Fruit fly (Drosophila melanogaster) whole organism, embryonic: ENCODE data around the gene CG9150.

Experiments
- CG10543 ChIP-seq: fragments of 200-800 bp; sonication (Bioruptor generic); optimal IDR thresholded peaks from 3 replicates; lab custom pipeline; 2017; ENCODE audit warnings: missing biosample characterization, mild to moderate bottlenecking, missing genetic modification characterization, moderate library complexity
- CG11085 ChIP-seq: fragments of 200-800 bp; sonication (Bioruptor generic); IDR thresholded peaks from 2 replicates; pipeline ENCODE4 v1.3.6; 2022; ENCODE audit warnings: missing biosample characterization, missing genetic modification characterization
- CG11695 ChIP-seq: fragments of 200-800 bp; sonication (Bioruptor generic); IDR thresholded peaks from 3 replicates; pipeline ENCODE4 v1.3.6; 2022; ENCODE audit warnings: missing biosample characterization, missing genetic modification characterization
- CG12071 ChIP-seq: fragments of 200-800 bp; sonication (Bioruptor generic); optimal IDR thresholded peaks from 3 replicates; lab custom pipeline; 2018; ENCODE audit warnings: missing biosample characterization, mild to moderate bottlenecking, missing genetic modification characterization
- CG12391 ChIP-seq: fragments of 200-800 bp; sonication (Bioruptor generic); optimal IDR thresholded peaks from 3 replicates; lab custom pipeline; 2018; ENCODE audit warnings: missing biosample characterization, mild to moderate bottlenecking, missing genetic modification characterization, moderate library complexity
- CG13296 ChIP-seq: fragments of 200-800 bp; sonication (Bioruptor generic); optimal IDR thresholded peaks from 3 replicates; lab custom pipeline; 2018; ENCODE audit warnings: missing biosample characterization, mild to moderate bottlenecking, missing genetic modification characterization
- CG17328 ChIP-seq: fragments of 200-800 bp; sonication (Bioruptor generic); IDR thresholded peaks from 2 replicates; pipeline ENCODE4 v1.3.6; 2022; ENCODE audit warnings: missing biosample characterization, missing genetic modification characterization
- CG18599 ChIP-seq: fragments of 200-800 bp; sonication (Bioruptor generic); optimal IDR thresholded peaks from 3 replicates; lab custom pipeline; 2017; ENCODE audit warnings: missing biosample characterization, missing genetic modification characterization, mild to moderate bottlenecking, moderate library complexity, missing genetic modification reagents
- CG2712 ChIP-seq: fragments of 200-800 bp; optimal IDR thresholded peaks from 3 replicates; lab custom pipeline; 2019; ENCODE audit warnings: missing biosample characterization, mild to moderate bottlenecking, missing genetic modification characterization, moderate library complexity
- CG3163 ChIP-seq: fragments of 200-800 bp; sonication (Bioruptor generic); optimal IDR thresholded peaks from 3 replicates; lab custom pipeline; 2016; ENCODE audit warnings: missing biosample characterization, missing genetic modification characterization
- CG3726 ChIP-seq: fragments of 200-800 bp; sonication (Bioruptor generic); IDR thresholded peaks from 3 replicates; pipeline ENCODE4, ENCODE4 v1.3.6; 2022; ENCODE audit warnings: missing biosample characterization, missing genetic modification characterization
- CG4282 ChIP-seq: fragments of 200-800 bp; sonication (Bioruptor generic); optimal IDR thresholded peaks from 2 replicates; lab custom pipeline; 2016; ENCODE audit warnings: missing biosample characterization, missing genetic modification characterization
- CG4730 ChIP-seq: fragments of 200-800 bp; sonication (Bioruptor generic); IDR thresholded peaks from 2 replicates; pipeline ENCODE4 v1.3.6; 2022; ENCODE audit warnings: missing biosample characterization, missing genetic modification characterization
- CG4820 ChIP-seq: fragments of 200-800 bp; sonication (Bioruptor generic); optimal IDR thresholded peaks from 3 replicates; lab custom pipeline; 2016; ENCODE audit warnings: missing biosample characterization, missing genetic modification characterization
- CG5245 ChIP-seq: fragments of 200-800 bp; sonication (Bioruptor generic); optimal IDR thresholded peaks from 3 replicates; lab custom pipeline; 2016; ENCODE audit warnings: missing biosample characterization, missing genetic modification characterization
- CG6272 ChIP-seq: fragments of 200-800 bp; sonication (Bioruptor generic); IDR thresholded peaks from 2 replicates; pipeline ENCODE4 v1.3.6; 2022; ENCODE audit warnings: missing biosample characterization, missing genetic modification characterization
- CG7372 ChIP-seq: fragments of 200-800 bp; sonication (Bioruptor generic); IDR thresholded peaks from 2 replicates; pipeline ENCODE4 v1.3.6; 2022; ENCODE audit warnings: missing biosample characterization, missing genetic modification characterization
- CG8944 ChIP-seq: fragments of 200-800 bp; sonication (Bioruptor generic); optimal IDR thresholded peaks from 3 replicates; lab custom pipeline; 2016; ENCODE audit warnings: missing biosample characterization, missing genetic modification characterization
- CTCF ChIP-seq: fragments of 200-800 bp; sonication (Bioruptor generic); optimal IDR thresholded peaks from 2 replicates; lab custom pipeline; 2017; ENCODE audit warnings: missing biosample characterization, mild to moderate bottlenecking, missing genetic modification characterization, moderate library complexity
- Doc2 ChIP-seq: fragments of 200-800 bp; sonication (Bioruptor generic); IDR thresholded peaks from 2 replicates; pipeline ENCODE4 v1.3.6; 2022; ENCODE audit warnings: missing biosample characterization, missing genetic modification characterization
- Drgx ChIP-seq: fragments of 200-800 bp; sonication (Bioruptor generic); IDR thresholded peaks from 2 replicates; pipeline ENCODE4 v1.3.6; 2022; ENCODE audit warnings: missing biosample characterization, missing genetic modification characterization
- Elba2 ChIP-seq: fragments of 200-800 bp; sonication (Bioruptor generic); optimal IDR thresholded peaks from 3 replicates; lab custom pipeline; 2016; ENCODE audit warnings: missing biosample characterization, missing genetic modification characterization
- Hr51 ChIP-seq, 2 experiments: fragments of 200-800 bp; sonication (Bioruptor generic); optimal IDR thresholded peaks; 2 replicates in 1 of 2; 3 replicates in 1 of 2; lab custom pipeline; 2016 to 2018; ENCODE audit warnings: missing biosample characterization in 2 of 2, missing genetic modification characterization in 2 of 2, mild to moderate bottlenecking in 1 of 2, moderate library complexity in 1 of 2
- Jarid2 ChIP-seq: fragments of 200-800 bp; sonication (Bioruptor generic); optimal IDR thresholded peaks from 3 replicates; lab custom pipeline; 2017; ENCODE audit warnings: mild to moderate bottlenecking, missing biosample characterization, missing genetic modification reagents, missing genetic modification characterization
- MBD-R2 ChIP-seq: fragments of 200-800 bp; sonication (Bioruptor generic); IDR thresholded peaks from 2 replicates; pipeline ENCODE4 v1.3.6; 2022; ENCODE audit warnings: missing biosample characterization, missing genetic modification characterization
- Med ChIP-seq: fragments of 200-800 bp; sonication (Bioruptor generic); peaks from one replicate; lab custom pipeline; 2016; ENCODE audit warnings: missing biosample characterization, missing genetic modification characterization, mild to moderate bottlenecking, inconsistent platforms, moderate library complexity
- Optix ChIP-seq: fragments of 200-800 bp; sonication (Bioruptor generic); IDR thresholded peaks from 3 replicates; pipeline ENCODE4 v1.3.6; 2022; ENCODE audit warnings: missing biosample characterization, missing genetic modification characterization
- Ptx1 ChIP-seq: fragments of 200-800 bp; sonication (Bioruptor generic); IDR thresholded peaks from 2 replicates; pipeline ENCODE4 v1.3.6; 2022; ENCODE audit warnings: missing biosample characterization, missing genetic modification characterization
- Ravus ChIP-seq: fragments of 200-800 bp; sonication (Bioruptor generic); IDR thresholded peaks from 2 replicates; pipeline ENCODE4 v1.3.6; 2022; ENCODE audit warnings: missing biosample characterization, missing genetic modification characterization
- Rx ChIP-seq: fragments of 200-800 bp; sonication (Bioruptor generic); IDR thresholded peaks from 2 replicates; pipeline ENCODE4 v1.3.6; 2022; ENCODE audit warnings: missing biosample characterization, missing genetic modification characterization
- YL-1 ChIP-seq: fragments of 200-800 bp; sonication (Bioruptor generic); optimal IDR thresholded peaks from 3 replicates; lab custom pipeline; 2017; ENCODE audit warnings: missing biosample characterization, mild to moderate bottlenecking, missing genetic modification characterization
- ara ChIP-seq: fragments of 200-800 bp; sonication (Bioruptor generic); IDR thresholded peaks from 2 replicates; pipeline ENCODE4 v1.3.6; 2022; ENCODE audit warnings: missing biosample characterization, missing genetic modification characterization
- az2 ChIP-seq: fragments of 200-800 bp; sonication (Bioruptor generic); optimal IDR thresholded peaks from 3 replicates; lab custom pipeline; 2016; ENCODE audit warnings: missing biosample characterization, missing genetic modification characterization
- dan ChIP-seq: fragments of 200-800 bp; sonication (Bioruptor generic); IDR thresholded peaks from 2 replicates; pipeline ENCODE4 v1.3.6; 2022; ENCODE audit warnings: missing biosample characterization, missing genetic modification characterization
- disco-r ChIP-seq: fragments of 200-800 bp; sonication (Bioruptor generic); optimal IDR thresholded peaks from 2 replicates; lab custom pipeline; 2016; ENCODE audit warnings: missing biosample characterization, missing genetic modification characterization
- esg ChIP-seq: fragments of 200-800 bp; sonication (Bioruptor generic); conservative IDR thresholded peaks from 2 replicates; pipeline ENCODE4 v1.3.6; 2022; ENCODE audit warnings: missing biosample characterization, missing genetic modification characterization
- ewg ChIP-seq: fragments of 200-800 bp; sonication (Bioruptor generic); optimal IDR thresholded peaks from 3 replicates; lab custom pipeline; 2017; ENCODE audit warnings: mild to moderate bottlenecking, missing biosample characterization, missing genetic modification reagents, missing genetic modification characterization
- fd3F ChIP-seq: fragments of 200-800 bp; sonication (Bioruptor generic); optimal IDR thresholded peaks from 2 replicates; lab custom pipeline; 2018; ENCODE audit warnings: missing biosample characterization, mild to moderate bottlenecking, missing genetic modification characterization, moderate library complexity
- gt ChIP-seq: fragments of 200-800 bp; sonication (Bioruptor generic); IDR thresholded peaks from 2 replicates; pipeline ENCODE4 v1.3.6; 2022; ENCODE audit warnings: missing biosample characterization, missing genetic modification characterization
- lab ChIP-seq: fragments of 200-800 bp; sonication (Bioruptor generic); optimal IDR thresholded peaks from 3 replicates; lab custom pipeline; 2017; ENCODE audit warnings: missing biosample characterization, missing genetic modification characterization, mild to moderate bottlenecking, moderate library complexity, missing genetic modification reagents
- lmd ChIP-seq: fragments of 200-800 bp; sonication (Bioruptor generic); IDR thresholded peaks from 2 replicates; pipeline ENCODE4 v1.3.6; 2022; ENCODE audit warnings: missing biosample characterization, missing genetic modification characterization
- lov ChIP-seq, 2 experiments: fragments of 200-800 bp in 1 of 2; fragments of >200 bp in 1 of 2; sonication (Bioruptor generic) in 1 of 2; IDR thresholded peaks in 1 of 2; optimal IDR thresholded peaks in 1 of 2; 2 replicates in 1 of 2; 3 replicates in 1 of 2; pipeline versions ENCODE4 v1.3.6 to Lab custom; 2017 to 2022; ENCODE audit warnings: missing biosample characterization in 1 of 2, missing genetic modification characterization in 1 of 2
- maf-S ChIP-seq: fragments of 200-800 bp; sonication (Bioruptor generic); optimal IDR thresholded peaks from 2 replicates; lab custom pipeline; 2016; ENCODE audit warnings: missing biosample characterization, missing genetic modification characterization
- nau ChIP-seq: fragments of 200-800 bp; sonication (Bioruptor generic); optimal IDR thresholded peaks from 3 replicates; lab custom pipeline; 2017; ENCODE audit warnings: missing biosample characterization, mild to moderate bottlenecking, missing genetic modification characterization, missing genetic modification reagents
- nerfin-1 ChIP-seq: fragments of 200-800 bp; sonication (Bioruptor generic); optimal IDR thresholded peaks from 3 replicates; lab custom pipeline; 2019; ENCODE audit warnings: missing biosample characterization, mild to moderate bottlenecking, missing genetic modification characterization, moderate library complexity
- pfk ChIP-seq: fragments of 200-800 bp; sonication (Bioruptor generic); optimal IDR thresholded peaks from 2 replicates; lab custom pipeline; 2018; ENCODE audit warnings: missing biosample characterization, mild to moderate bottlenecking, missing genetic modification characterization, moderate library complexity
- sens ChIP-seq: fragments of 200-800 bp; sonication (Bioruptor generic); peaks from one replicate; lab custom pipeline; 2016; ENCODE audit warnings: missing biosample characterization, missing genetic modification characterization
- seq ChIP-seq: fragments of 200-800 bp; sonication (Bioruptor generic); IDR thresholded peaks from 2 replicates; pipeline ENCODE4 v1.3.6; 2022; ENCODE audit warnings: missing biosample characterization, missing genetic modification characterization
- tx ChIP-seq: fragments of 200-800 bp; sonication (Bioruptor generic); optimal IDR thresholded peaks from 2 replicates; lab custom pipeline; 2016; ENCODE audit warnings: missing biosample characterization, missing genetic modification characterization
- unpg ChIP-seq: fragments of 200-800 bp; sonication (Bioruptor generic); optimal IDR thresholded peaks from 3 replicates; lab custom pipeline; 2018; ENCODE audit warnings: missing biosample characterization, mild to moderate bottlenecking, missing genetic modification characterization, moderate library complexity
- vfl ChIP-seq: fragments of 200-800 bp; sonication (Bioruptor generic); optimal IDR thresholded peaks from 2 replicates; lab custom pipeline; 2016; ENCODE audit warnings: missing biosample characterization, missing genetic modification characterization
- yki ChIP-seq: fragments of >200 bp; optimal IDR thresholded peaks from 3 replicates; lab custom pipeline; 2018

Gene CG9150

DNA sequence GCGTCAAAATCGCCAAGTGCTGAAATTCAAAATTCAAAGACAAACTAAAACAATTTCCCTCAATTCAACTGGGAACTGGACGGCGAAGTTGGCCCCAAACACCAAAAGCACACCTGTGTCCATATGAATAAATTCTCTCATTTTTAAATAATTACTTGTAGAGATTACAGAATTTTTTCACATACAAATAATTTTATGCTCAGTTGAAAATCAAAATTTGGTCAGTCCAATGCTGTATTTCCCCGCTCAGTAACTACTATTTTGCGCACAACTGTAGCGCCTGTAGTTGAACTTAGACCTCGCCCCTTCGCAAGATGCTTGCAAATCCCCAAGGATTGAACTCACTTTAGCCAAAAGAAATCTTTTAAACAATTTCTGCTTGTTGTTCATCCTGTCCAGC lies 39.7 kb downstream of the CG9150 start (continued):
- TF ChIP-seq nau (GFP tag; lab: Kevin White, UChicago) (no peak), tx (GFP tag; lab: Kevin White, UChicago) (no peak), sens (GFP tag; lab: Kevin White, UChicago) (peak; percentile 79), ara (GFP tag; lab: Robert Waterston, UW) (no peak), dan (no peak), lov (optimal IDR thresholded peaks at IDR 0.05; lab: Kevin White, UChicago) (no peak), lov (GFP tag; IDR thresholded peaks at IDR 0.05; lab: Robert Waterston, UW) (no peak), yki (lab: Kevin White, UChicago) (no peak), CG4730 (GFP tag; lab: Robert Waterston, UW) (0 out of 2 replicates have a peak, but pooled peaks have one; percentile 15), Ravus (GFP tag; lab: Robert Waterston, UW) (no peak), pfk (no peak), maf-S (GFP tag; lab: Kevin White, UChicago) (no peak), CG3726 (GFP tag; lab: Robert Waterston, UW) (no peak), nerfin-1 (tag; lab: Kevin White, UChicago) (no peak), Drgx (GFP tag; lab: Robert Waterston, UW) (0 out of 2 replicates have a peak, but pooled peaks have one; percentile 9), lmd (GFP tag; lab: Robert Waterston, UW) (peak; percentile 42; the same call in 1 of the 2 replicates), gt (GFP tag; lab: Robert Waterston, UW) (no peak), CG3163 (no peak), CG12071 (no peak), lab (GFP tag; lab: Kevin White, UChicago) (peak; percentile 17), fd3F (GFP tag; lab: Kevin White, UChicago) (no peak), seq (GFP tag; lab: Robert Waterston, UW) (no peak), CG4282 (no peak), CG8944 (GFP tag; lab: Kevin White, UChicago) (peak; percentile 9), CG10543 (GFP tag; lab: Kevin White, UChicago) (no peak), vfl (no peak), YL-1 (no peak), CG6272 (no peak), CG11085 (no peak), Doc2 (GFP tag; lab: Robert Waterston, UW) (no peak), unpg (GFP tag; lab: Kevin White, UChicago) (peak; percentile 10), MBD-R2 (GFP tag; lab: Robert Waterston, UW) (no peak; the same call in 1 of the 2 replicates), esg (peak; percentile 34; the same call in 1 of the 2 replicates), CG2712 (tag; lab: Kevin White, UChicago) (no peak), CG4820 (no peak), CG7372 (no peak), CG13296 (GFP tag; lab: Kevin White, UChicago) (no peak), CG11695 (GFP tag; lab: Robert Waterston, UW) (0 out of 3 replicates have a peak, but pooled peaks have one; percentile 27), Jarid2 (GFP tag; lab: Kevin White, UChicago) (no peak), CG5245 (GFP tag; lab: Kevin White, UChicago) (no peak), disco-r (GFP tag; lab: Kevin White, UChicago) (no peak), CG17328 (GFP tag; lab: Robert Waterston, UW) (peak; percentile 68), Ptx1 (peak; percentile 43; the same call in 1 of the 2 replicates), Optix (GFP tag; lab: Robert Waterston, UW) (0 out of 3 replicates have a peak, but pooled peaks have one; percentile 7), Elba2 (GFP tag; lab: Kevin White, UChicago) (no peak), ewg (GFP tag; lab: Kevin White, UChicago) (no peak), Hr51 (GFP tag; optimal IDR thresholded peaks at IDR 0.05; lab: Kevin White, UChicago) (peak in 1 of 2 experiments; percentile 7), Rx (GFP tag; lab: Robert Waterston, UW) (no peak), az2 (GFP tag; lab: Kevin White, UChicago) (peak; percentile 6), CTCF (GFP tag; lab: Kevin White, UChicago) (no peak), CG12391 (peak; percentile 23), Med (GFP tag; lab: Kevin White, UChicago) (peak; percentile 70), CG18599 (peak; percentile 8)
